Worm (Caenorhabditis elegans) whole organism, L4 larva: ENCODE results near the gene tbx-38.

Experiments
- F10B5.3 ChIP-seq: sonication (generic microtip); optimal IDR thresholded peaks from 2 replicates; lab custom pipeline; 2016; ENCODE audit warnings: mild to moderate bottlenecking, missing genetic modification characterization, missing compliant biosample characterization
- Y105C5A.15 ChIP-seq: fragments of 200-800 bp; sonication (Bioruptor generic); IDR thresholded peaks from 2 replicates; pipeline ENCODE4 v1.3.6; 2022; ENCODE audit warnings: missing genetic modification characterization, missing compliant biosample characterization
- Y5F2A.4 ChIP-seq: fragments of 200-800 bp; sonication (Bioruptor generic); optimal IDR thresholded peaks from 2 replicates; lab custom pipeline; 2018; ENCODE audit warnings: mild to moderate bottlenecking, missing genetic modification characterization, missing compliant biosample characterization
- aha-1 ChIP-seq: fragments of 150-350 bp; peaks from one replicate; lab custom pipeline; 2014; ENCODE audit warnings: missing biosample characterization, missing genetic modification characterization
- ama-1 ChIP-seq: fragments of 150-350 bp; optimal IDR thresholded peaks from 2 replicates; lab custom pipeline; 2014; ENCODE audit warnings: inconsistent platforms, mixed read lengths
- ceh-28 ChIP-seq: fragments of 150-350 bp; optimal IDR thresholded peaks from 2 replicates; lab custom pipeline; 2014; ENCODE audit warnings: missing biosample characterization, missing genetic modification reagents, missing genetic modification characterization
- ceh-62 ChIP-seq: sonication (generic microtip); optimal IDR thresholded peaks from 2 replicates; lab custom pipeline; 2017; ENCODE audit warnings: missing biosample characterization, missing genetic modification characterization
- daf-16 ChIP-seq, 3 experiments: sonication (generic microtip); optimal IDR thresholded peaks; 2 replicates each; lab custom pipeline; 2016 to 2017; ENCODE audit warnings: missing genetic modification characterization in 3 of 3, missing genetic modification reagents in 3 of 3, mild to moderate bottlenecking in 2 of 3, missing compliant biosample characterization in 2 of 3, missing biosample characterization in 1 of 3, moderate library complexity in 1 of 3
- daf-8 ChIP-seq: fragments of 200-800 bp; sonication (Bioruptor generic); IDR thresholded peaks from 2 replicates; pipeline ENCODE4 v1.3.6; 2022; ENCODE audit warnings: missing genetic modification characterization, missing compliant biosample characterization
- dpl-1 ChIP-seq: fragments of 150-350 bp; optimal IDR thresholded peaks from 2 replicates; lab custom pipeline; 2014; ENCODE audit warnings: missing biosample characterization, missing genetic modification reagents, missing genetic modification characterization
- dve-1 ChIP-seq: sonication (generic microtip); optimal IDR thresholded peaks from 2 replicates; lab custom pipeline; 2017; ENCODE audit warnings: antibody characterized with exemption, mild to moderate bottlenecking, missing genetic modification characterization, missing compliant biosample characterization; ENCODE audit not compliant: insufficient read depth
- hif-1 ChIP-seq, 2 experiments: sonication (generic microtip); optimal IDR thresholded peaks; 2 replicates each; lab custom pipeline; 2016 to 2017; ENCODE audit warnings: missing compliant biosample characterization in 2 of 2, missing genetic modification characterization in 2 of 2, missing genetic modification reagents in 2 of 2, missing genotype in 2 of 2, mild to moderate bottlenecking in 1 of 2
- hlh-11 ChIP-seq: fragments of 200-800 bp; sonication (Bioruptor generic); optimal IDR thresholded peaks from 2 replicates; lab custom pipeline; 2018; ENCODE audit warnings: mild to moderate bottlenecking, missing genetic modification characterization, missing compliant biosample characterization
- hlh-30 ChIP-seq: sonication (generic microtip); optimal IDR thresholded peaks from 2 replicates; lab custom pipeline; 2017; ENCODE audit warnings: antibody characterized with exemption, mild to moderate bottlenecking, missing genetic modification characterization, missing compliant biosample characterization; ENCODE audit not compliant: insufficient read depth
- hmg-1.1 ChIP-seq: fragments of 200-800 bp; sonication (Bioruptor generic); IDR thresholded peaks from 2 replicates; pipeline ENCODE4 v1.3.6; 2022; ENCODE audit warnings: missing genetic modification reagents, missing genetic modification characterization, missing compliant biosample characterization
- jun-1 ChIP-seq: fragments of 150-350 bp; optimal IDR thresholded peaks from 2 replicates; lab custom pipeline; 2014; ENCODE audit warnings: missing biosample characterization, missing genetic modification reagents, missing genetic modification characterization
- lim-7 ChIP-seq: fragments of 200-800 bp; sonication (Bioruptor generic); IDR thresholded peaks from 2 replicates; pipeline ENCODE4 v1.3.6; 2022; ENCODE audit warnings: missing genetic modification characterization, missing compliant biosample characterization
- lin-13 ChIP-seq: fragments of 150-350 bp; optimal IDR thresholded peaks from 2 replicates; lab custom pipeline; 2014; ENCODE audit warnings: missing biosample characterization, missing genetic modification reagents, missing genetic modification characterization
- lin-38 ChIP-seq: fragments of 200-800 bp; sonication (Bioruptor generic); IDR thresholded peaks from 2 replicates; pipeline ENCODE4 v1.3.6; 2022; ENCODE audit warnings: missing genetic modification reagents, missing genetic modification characterization, missing compliant biosample characterization
- lsy-2 ChIP-seq, 2 experiments: fragments of 150-350 bp in 1 of 2; sonication (generic microtip) in 1 of 2; optimal IDR thresholded peaks; 2 replicates each; lab custom pipeline; 2014 to 2017; ENCODE audit warnings: missing biosample characterization in 2 of 2, missing genetic modification characterization in 2 of 2
- mdl-1 ChIP-seq, 2 experiments: fragments of 150-350 bp in 1 of 2; sonication (generic microtip) in 1 of 2; optimal IDR thresholded peaks; 2 replicates each; lab custom pipeline; 2014 to 2017; ENCODE audit warnings: missing biosample characterization in 2 of 2, missing genetic modification characterization in 2 of 2
- mdt-29 ChIP-seq: fragments of 200-800 bp; sonication (Bioruptor generic); IDR thresholded peaks from 2 replicates; pipeline ENCODE4 v1.3.6; 2022; ENCODE audit warnings: missing genetic modification reagents, missing genetic modification characterization, missing compliant biosample characterization
- mep-1 ChIP-seq: fragments of 150-350 bp; sonication (generic microtip); optimal IDR thresholded peaks from 3 replicates; lab custom pipeline; 2014; ENCODE audit warnings: missing biosample characterization, missing genetic modification characterization
- mes-2 ChIP-seq: sonication (generic microtip); optimal IDR thresholded peaks from 2 replicates; lab custom pipeline; 2016; ENCODE audit warnings: missing genotype, mild to moderate bottlenecking, missing genetic modification characterization, missing compliant biosample characterization; ENCODE audit not compliant: poor library complexity, severe bottlenecking
- mxl-3 ChIP-seq: fragments of 200-800 bp; sonication (Bioruptor generic); optimal IDR thresholded peaks from 2 replicates; lab custom pipeline; 2018; ENCODE audit warnings: mild to moderate bottlenecking, missing genetic modification characterization, missing compliant biosample characterization
- nhr-10 ChIP-seq: fragments of 150-350 bp; optimal IDR thresholded peaks from 2 replicates; lab custom pipeline; 2014; ENCODE audit warnings: missing biosample characterization, missing genetic modification characterization
- nhr-102 ChIP-seq: sonication (generic microtip); optimal IDR thresholded peaks from 2 replicates; lab custom pipeline; 2016; ENCODE audit warnings: mild to moderate bottlenecking, missing genetic modification characterization, moderate library complexity, missing compliant biosample characterization
- nhr-111 ChIP-seq: fragments of 200-800 bp; sonication (Bioruptor generic); optimal IDR thresholded peaks from 2 replicates; lab custom pipeline; 2018; ENCODE audit warnings: mild to moderate bottlenecking, missing genetic modification characterization, missing compliant biosample characterization
- nhr-28 ChIP-seq: fragments of 150-350 bp; optimal IDR thresholded peaks from 2 replicates; lab custom pipeline; 2014; ENCODE audit warnings: missing biosample characterization, missing genetic modification characterization
- nhr-6 ChIP-seq: fragments of 150-350 bp; optimal IDR thresholded peaks from 2 replicates; lab custom pipeline; 2014; ENCODE audit warnings: missing biosample characterization, missing genetic modification characterization
- nhr-76 ChIP-seq: fragments of 150-350 bp; optimal IDR thresholded peaks from 2 replicates; lab custom pipeline; 2014; ENCODE audit warnings: missing biosample characterization, missing genetic modification characterization
- nhr-77 ChIP-seq: fragments of 150-350 bp; optimal IDR thresholded peaks from 2 replicates; lab custom pipeline; 2014; ENCODE audit warnings: missing biosample characterization, missing genetic modification characterization
- pha-4 ChIP-seq, 2 experiments: fragments of 150-350 bp in 1 of 2; fragments of 200-800 bp in 1 of 2; sonication (Bioruptor generic) in 1 of 2; IDR thresholded peaks in 1 of 2; optimal IDR thresholded peaks in 1 of 2; 2 replicates each; pipeline versions ENCODE4 v1.3.6 to Lab custom; 2014 to 2022; ENCODE audit warnings: missing genetic modification characterization in 2 of 2, missing genetic modification reagents in 2 of 2, missing biosample characterization in 1 of 2, missing compliant biosample characterization in 1 of 2
- pqm-1 ChIP-seq: sonication (generic microtip); optimal IDR thresholded peaks from 2 replicates; lab custom pipeline; 2017; ENCODE audit warnings: missing biosample characterization, missing genetic modification characterization
- rbr-2 ChIP-seq: sonication (generic microtip); optimal IDR thresholded peaks from 2 replicates; lab custom pipeline; 2016; ENCODE audit warnings: missing genotype, missing genetic modification characterization, missing compliant biosample characterization
- saeg-2 ChIP-seq: fragments of 200-800 bp; sonication (Bioruptor generic); IDR thresholded peaks from 2 replicates; pipeline ENCODE4 v1.3.6; 2022; ENCODE audit warnings: missing genetic modification reagents, missing genetic modification characterization, missing compliant biosample characterization
- snpc-1.2 ChIP-seq: fragments of 200-800 bp; sonication (Bioruptor generic); IDR thresholded peaks from 2 replicates; pipeline ENCODE4 v1.3.6; 2022; ENCODE audit warnings: missing genetic modification reagents, missing genetic modification characterization, missing compliant biosample characterization
- snpc-4 ChIP-seq: fragments of 150-350 bp; optimal IDR thresholded peaks from 2 replicates; lab custom pipeline; 2014; ENCODE audit warnings: missing biosample characterization, missing genetic modification characterization
- spr-1 ChIP-seq: sonication (generic microtip); optimal IDR thresholded peaks from 2 replicates; lab custom pipeline; 2016; ENCODE audit warnings: mild to moderate bottlenecking, missing genetic modification characterization, missing compliant biosample characterization
- unc-130 ChIP-seq: sonication (generic microtip); optimal IDR thresholded peaks from 2 replicates; lab custom pipeline; 2016; ENCODE audit warnings: missing genetic modification reagents, missing genetic modification characterization, missing compliant biosample characterization
- unc-62 ChIP-seq, 3 experiments: fragments of 150-350 bp in 1 of 3; sonication (generic microtip); optimal IDR thresholded peaks in 2 of 3; peaks in 1 of 3; 1 replicate in 1 of 3; 2 replicates in 2 of 3; lab custom pipeline; 2014 to 2017; ENCODE audit warnings: missing biosample characterization in 3 of 3, missing genetic modification characterization in 3 of 3, missing genetic modification reagents in 3 of 3, missing genotype in 1 of 3
- zfp-3 ChIP-seq: fragments of 200-800 bp; sonication (Bioruptor generic); conservative IDR thresholded peaks from 2 replicates; pipeline ENCODE4 v1.3.6; 2022; ENCODE audit warnings: missing genetic modification reagents, missing genetic modification characterization, missing compliant biosample characterization
- zip-2 ChIP-seq: fragments of 150-350 bp; optimal IDR thresholded peaks from 2 replicates; lab custom pipeline; 2014; ENCODE audit warnings: missing biosample characterization, missing genetic modification characterization

tbx-38 gene

ce11 chrIII:11785961-11786360, at the start of gene tbx-38:
Gene tbx-38, minus strand, starts transcription at chrIII:11786061.
- no peak for TF ChIP-seq spr-1
- TF ChIP-seq lin-38 (GFP tag; lab: Robert Waterston, UW), result no peak
- TF ChIP-seq lim-7 (GFP tag; lab: Robert Waterston, UW), result 0 out of 2 replicates have a peak, but pooled peaks have one; percentile 39
- TF ChIP-seq snpc-1.2 (GFP tag; lab: Robert Waterston, UW), result no peak
- TF ChIP-seq nhr-76 (tag; lab: Kevin White, UChicago), result no peak
- no peak for TF ChIP-seq nhr-102 (tag; lab: Kevin White, UChicago)
- TF ChIP-seq, all 104 proteins: peak for 1

ce11 chrIII:11834783-11835182, 48.9 kb upstream of the tbx-38 start:
- TF ChIP-seq hlh-30 (tag; lab: Kevin White, UChicago) (peak; percentile 53), mxl-3 (peak; percentile 10), lsy-2 (tag; optimal IDR thresholded peaks at IDR 0.05; lab: Kevin White, UChicago) (peak in 1 of 2 experiments; percentile 45), ceh-28 (peak; percentile 30), hmg-1.1 (peak; percentile 9; the same call in 1 of the 2 replicates), lin-13 (GFP tag; lab: Kevin White, UChicago) (peak; percentile 34), dve-1 (peak; percentile 52), hlh-11 (tag; lab: Kevin White, UChicago) (peak; percentile 69), Y105C5A.15 (no peak), pha-4 (GFP tag; IDR thresholded peaks at IDR 0.05; lab: Robert Waterston, UW) (no peak), pha-4 (tag; optimal IDR thresholded peaks at IDR 0.05; lab: Kevin White, UChicago) (peak; percentile 88), nhr-28 (peak; percentile 55), nhr-111 (GFP tag; lab: Kevin White, UChicago) (no peak), daf-16 (GFP tag; optimal IDR thresholded peaks at IDR 0.05; lab: Kevin White, UChicago) (peak in 1 of 2 experiments; percentile 45), daf-16 (tag; optimal IDR thresholded peaks at IDR 0.05; lab: Kevin White, UChicago) (peak; percentile 90), daf-8 (GFP tag; lab: Robert Waterston, UW) (no peak), pqm-1 (peak; percentile 21), unc-130 (GFP tag; lab: Kevin White, UChicago) (no peak), mep-1 (tag; lab: Kevin White, UChicago) (peak; percentile 56), ama-1 (lab: Kevin White, UChicago) (no peak), mdt-29 (no peak), ceh-62 (tag; lab: Kevin White, UChicago) (no peak), mdl-1 (tag; optimal IDR thresholded peaks at IDR 0.05; lab: Kevin White, UChicago) (peak in 1 of 2 experiments; percentile 8), zip-2 (tag; lab: Kevin White, UChicago) (no peak), dpl-1 (GFP tag; lab: Kevin White, UChicago) (peak; percentile 18), jun-1 (tag; lab: Kevin White, UChicago) (peak; percentile 13), nhr-102 (tag; lab: Kevin White, UChicago) (peak; percentile 15), nhr-77 (tag; lab: Kevin White, UChicago) (peak; percentile 14), unc-62 (GFP tag; optimal IDR thresholded peaks at IDR 0.05 in 1 of 2; lab: Kevin White, UChicago) (peak in 1 of 2 experiments; percentile 22), unc-62 (tag; optimal IDR thresholded peaks at IDR 0.05; lab: Kevin White, UChicago) (no peak), nhr-6 (peak; percentile 51), aha-1 (tag; lab: Kevin White, UChicago) (peak; percentile 62), mes-2 (tag; lab: Kevin White, UChicago) (peak; percentile 58)

ce11 chrIII:11834168-11834567, 48.3 kb upstream of the tbx-38 start:
- no peak for TF ChIP-seq saeg-2 (GFP tag; lab: Robert Waterston, UW)
- peak; percentile 42 for TF ChIP-seq rbr-2 (tag; lab: Kevin White, UChicago)
- no peak for TF ChIP-seq dve-1
- TF ChIP-seq mxl-3, result peak; percentile 14
- peak in 1 of 2 experiments; percentile 79 for TF ChIP-seq daf-16 (GFP tag; optimal IDR thresholded peaks at IDR 0.05; lab: Kevin White, UChicago)
- TF ChIP-seq daf-16 (tag; optimal IDR thresholded peaks at IDR 0.05; lab: Kevin White, UChicago), result no peak
- TF ChIP-seq hlh-30 (tag; lab: Kevin White, UChicago), result peak; percentile 20
- TF ChIP-seq hlh-11 (tag; lab: Kevin White, UChicago), result peak; percentile 75
- peak in 1 of 2 experiments; percentile 33 for TF ChIP-seq mdl-1 (tag; optimal IDR thresholded peaks at IDR 0.05; lab: Kevin White, UChicago)
- TF ChIP-seq snpc-4 (tag; lab: Kevin White, UChicago), result no peak
- no peak for TF ChIP-seq F10B5.3
- no peak for TF ChIP-seq nhr-28
- TF ChIP-seq nhr-10 (tag; lab: Kevin White, UChicago), result peak; percentile 3
- TF ChIP-seq nhr-76 (tag; lab: Kevin White, UChicago), result no peak
- TF ChIP-seq unc-62 (GFP tag; optimal IDR thresholded peaks at IDR 0.05 in 1 of 2; lab: Kevin White, UChicago), result no peak
- no peak for TF ChIP-seq unc-62 (tag; optimal IDR thresholded peaks at IDR 0.05; lab: Kevin White, UChicago)
- no peak for TF ChIP-seq unc-130 (GFP tag; lab: Kevin White, UChicago)
- no peak for TF ChIP-seq Y105C5A.15
- no peak for TF ChIP-seq zfp-3 (GFP tag; lab: Robert Waterston, UW)
- peak in 1 of 2 experiments; percentile 30 for TF ChIP-seq lsy-2 (tag; optimal IDR thresholded peaks at IDR 0.05; lab: Kevin White, UChicago)
- no peak for TF ChIP-seq hif-1 (tag; optimal IDR thresholded peaks at IDR 0.05; lab: Kevin White, UChicago)
- TF ChIP-seq aha-1 (tag; lab: Kevin White, UChicago), result peak; percentile 35
- no peak for TF ChIP-seq Y5F2A.4
- no peak for TF ChIP-seq snpc-1.2 (GFP tag; lab: Robert Waterston, UW)
- TF ChIP-seq hmg-1.1, result no peak
- 0 out of 2 replicates have a peak, but pooled peaks have one; percentile 3 for TF ChIP-seq lin-38 (GFP tag; lab: Robert Waterston, UW)
- no peak for TF ChIP-seq mes-2 (tag; lab: Kevin White, UChicago)
